Fruit fly (Drosophila melanogaster): ENCODE data around the gene ssp2.

ssp2 gene

DNA sequence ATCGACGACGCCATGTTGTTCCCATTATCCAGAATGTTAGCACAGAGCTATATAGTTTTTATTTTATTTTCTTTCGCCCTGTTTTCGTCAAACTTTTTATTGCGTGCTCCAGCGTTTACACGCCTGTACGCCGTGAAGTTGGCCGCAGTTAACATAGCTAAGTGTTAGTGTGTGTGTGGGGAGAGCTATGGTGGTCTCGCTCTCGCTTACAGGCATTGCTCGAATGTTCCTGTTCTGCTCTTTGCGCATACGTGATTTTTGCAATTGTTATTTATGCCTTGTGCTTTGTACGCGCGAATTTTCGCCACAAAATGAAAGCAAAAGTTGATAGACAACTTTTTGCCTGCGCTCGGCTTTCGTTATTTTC is 39.0 kb downstream of the ssp2 start (continued):
- TF ChIP-seq Asciz (GFP tag; optimal IDR thresholded peaks at IDR 0.05) (no peak), CG12299 (tag; optimal IDR thresholded peaks at IDR 0.05) (no peak), wor (GFP tag; IDR thresholded peaks at IDR 0.05) (no peak), phol (tag; optimal IDR thresholded peaks at IDR 0.05) (peak; percentile 43), CG9437 (GFP tag; optimal IDR thresholded peaks at IDR 0.05) (no peak), mld (GFP tag; IDR thresholded peaks at IDR 0.05; ENCODE audit: partially characterized antibody) (no peak), CG11560 (tag; IDR thresholded peaks at IDR 0.05) (no peak), crc (GFP tag; optimal IDR thresholded peaks at IDR 0.05) (no peak), Vsx1 (GFP tag; optimal IDR thresholded peaks at IDR 0.05) (no peak), dysf (GFP tag; IDR thresholded peaks at IDR 0.05) (peak; percentile 5; the same call in 1 of the 3 replicates), CG4820 (GFP tag; optimal IDR thresholded peaks at IDR 0.05) (no peak), CG10979 (tag; optimal IDR thresholded peaks at IDR 0.05) (no peak), CG8281 (tag; optimal IDR thresholded peaks at IDR 0.05) (no peak), CG7928 (GFP tag; optimal IDR thresholded peaks at IDR 0.05) (no peak), sim (GFP tag; IDR thresholded peaks at IDR 0.05) (no peak), insv (GFP tag; optimal IDR thresholded peaks at IDR 0.05) (peak in 1 of 2 experiments; percentile 29), CG8924 (tag; optimal IDR thresholded peaks at IDR 0.05) (peak; percentile 68), CG15514 (GFP tag; optimal IDR thresholded peaks at IDR 0.05) (peak; percentile 19), GATAe (GFP tag; conservative IDR thresholded peaks at IDR 0.05) (no peak), Side (GFP tag; optimal IDR thresholded peaks at IDR 0.05) (peak; percentile 2), CG32767 (GFP tag; IDR thresholded peaks at IDR 0.05) (0 out of 2 replicates have a peak, but pooled peaks have one; percentile 31), lov (optimal IDR thresholded peaks at IDR 0.05) (no peak), lov (GFP tag; IDR thresholded peaks at IDR 0.05) (peak; percentile 82; the same call in 2 of the 3 replicates), al (GFP tag; IDR thresholded peaks at IDR 0.05) (no peak), CG7786 (GFP tag; optimal IDR thresholded peaks at IDR 0.05) (no peak), B-H2 (GFP tag; optimal IDR thresholded peaks at IDR 0.05) (peak; percentile 74), E2f2 (GFP tag; IDR thresholded peaks at IDR 0.05) (0 out of 2 replicates have a peak, but pooled peaks have one; percentile 17), CG18011 (GFP tag; optimal IDR thresholded peaks at IDR 0.05) (no peak), CG17359 (tag; optimal IDR thresholded peaks at IDR 0.05) (no peak), Mrtf (GFP tag; IDR thresholded peaks at IDR 0.05) (no peak), Sry-β (GFP tag; optimal IDR thresholded peaks at IDR 0.05) (no peak), btn (GFP tag; optimal IDR thresholded peaks at IDR 0.05) (no peak), dm (GFP tag; optimal IDR thresholded peaks at IDR 0.05) (peak; percentile 41), fd102C (GFP tag; optimal IDR thresholded peaks at IDR 0.05) (no peak), CG30020 (tag; optimal IDR thresholded peaks at IDR 0.05) (peak; percentile 4), CG9817 (tag; optimal IDR thresholded peaks at IDR 0.05) (no peak), ewg (GFP tag; optimal IDR thresholded peaks at IDR 0.05) (peak; percentile 99), bigmax (GFP tag; optimal IDR thresholded peaks at IDR 0.05) (no peak), CG2129 (GFP tag; IDR thresholded peaks at IDR 0.05; ENCODE audit: partially characterized antibody) (no peak), CG2120 (GFP tag; optimal IDR thresholded peaks at IDR 0.05) (no peak), HLH4C (GFP tag; IDR thresholded peaks at IDR 0.05; ENCODE audit: partially characterized antibody) (no peak), CG17912 (GFP tag; optimal IDR thresholded peaks at IDR 0.05) (peak; percentile 82), pnt (GFP tag; optimal IDR thresholded peaks at IDR 0.05) (no peak), CG33213 (GFP tag; optimal IDR thresholded peaks at IDR 0.05) (peak; percentile 36), her (GFP tag; optimal IDR thresholded peaks at IDR 0.05) (no peak), sob (GFP tag; IDR thresholded peaks at IDR 0.05) (0 out of 2 replicates have a peak, but pooled peaks have one; percentile 33), CG8765 (GFP tag; IDR thresholded peaks at IDR 0.05) (no peak), CG13123 (GFP tag; optimal IDR thresholded peaks at IDR 0.05) (peak; percentile 25), Rfx (GFP tag; IDR thresholded peaks at IDR 0.05) (peak; percentile 52), Spps (tag; optimal IDR thresholded peaks at IDR 0.05) (no peak), CG18262 (tag; optimal IDR thresholded peaks at IDR 0.05) (no peak)
